Fruit fly (Drosophila melanogaster): ENCODE measurements around the gene CG34125.

DNA sequence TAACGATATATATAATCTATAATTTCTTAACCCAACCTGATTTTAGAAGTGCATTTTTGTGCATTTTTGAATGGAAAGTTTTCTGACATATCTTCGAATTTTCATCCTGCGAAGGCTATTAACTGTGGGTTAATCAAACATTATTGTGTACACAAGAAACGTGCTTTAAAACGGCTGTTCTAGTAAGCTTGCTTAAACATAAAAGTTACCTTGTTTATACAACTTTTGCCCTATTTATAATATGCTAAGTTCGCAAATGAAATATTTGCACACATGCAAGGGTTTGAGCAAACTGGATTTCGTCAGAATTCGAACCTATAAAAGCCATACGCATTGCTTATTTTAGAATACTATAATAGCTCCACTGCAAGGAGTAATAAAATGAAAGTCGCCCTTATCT, 28.4 kb upstream of the CG34125 start, which contains the start of gene Sgs1:
- no peak for TF ChIP-seq EcR (GFP tag; optimal IDR thresholded peaks at IDR 0.05)
- TF ChIP-seq psq (optimal IDR thresholded peaks at IDR 0.05): no peak
- TF ChIP-seq Dll (optimal IDR thresholded peaks at IDR 0.05): no peak
- TF ChIP-seq usp (GFP tag; optimal IDR thresholded peaks at IDR 0.05): no peak
